Worm (Caenorhabditis elegans): ENCODE measurements around the gene abt-1.
A peak's percentile ranks its signal among the peaks of the same experiment; 100 is the strongest.

abt-1 gene

ce11 chrIV:10214811-10215210 is at the start of gene abt-1:
abt-1 (minus strand) TSS chrIV:10214911.
- TF ChIP-seq sem-4 (tag; optimal IDR thresholded peaks at IDR 0.05) = no peak
- no peak for TF ChIP-seq ama-1 (optimal IDR thresholded peaks at IDR 0.05)
- no peak for TF ChIP-seq alr-1 (tag; optimal IDR thresholded peaks at IDR 0.05)
- no peak for TF ChIP-seq nhr-6 (tag; optimal IDR thresholded peaks at IDR 0.05)
- TF ChIP-seq lsy-2 (tag; optimal IDR thresholded peaks at IDR 0.05) = no peak
- TF ChIP-seq unc-39 (tag; optimal IDR thresholded peaks at IDR 0.05) = no peak

DNA sequence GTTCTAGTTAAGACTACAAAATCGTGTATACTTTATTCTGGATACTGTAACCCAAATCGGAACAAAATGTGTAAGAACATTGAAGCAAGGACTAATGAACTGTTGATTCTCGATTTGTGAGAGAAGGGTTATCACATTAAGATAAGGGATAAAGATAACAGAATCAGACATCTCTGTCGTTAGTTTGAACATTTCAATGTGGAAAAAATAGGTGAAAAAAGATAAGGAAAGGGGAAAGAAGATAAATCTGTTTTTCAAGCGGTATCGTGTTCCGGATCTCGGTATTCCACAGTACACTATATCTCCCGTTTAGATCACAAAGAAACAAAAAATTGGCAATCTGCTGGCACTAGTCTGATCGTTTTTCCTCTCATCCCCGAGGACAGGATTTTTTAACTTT is 46.4 kb upstream of the abt-1 start:
- TF ChIP-seq mbf-1 (tag; optimal IDR thresholded peaks at IDR 0.05) = no peak
- TF ChIP-seq nhr-21 (tag; optimal IDR thresholded peaks at IDR 0.05) = peak; percentile 63
- TF ChIP-seq ceh-82 (tag; optimal IDR thresholded peaks at IDR 0.05) = no peak
- TF ChIP-seq blmp-1 (tag; optimal IDR thresholded peaks at IDR 0.05; ENCODE audit: insufficient read depth) = peak; percentile 19
- TF ChIP-seq mdl-1 (tag; optimal IDR thresholded peaks at IDR 0.05) = no peak
- no peak for TF ChIP-seq crh-2 (tag; optimal IDR thresholded peaks at IDR 0.05)
- TF ChIP-seq fos-1 (tag; optimal IDR thresholded peaks at IDR 0.05) = peak; percentile 7
- peak; percentile 86 for TF ChIP-seq elt-1 (tag; optimal IDR thresholded peaks at IDR 0.05)
- TF ChIP-seq Y55F3AM.14 (GFP tag; optimal IDR thresholded peaks at IDR 0.05) = no peak
- peak in 1 of 2 experiments; percentile 25 for TF ChIP-seq lsy-2 (tag; optimal IDR thresholded peaks at IDR 0.05)
- TF ChIP-seq ceh-16 (tag; optimal IDR thresholded peaks at IDR 0.05) = peak; percentile 5
- peak; percentile 49 for TF ChIP-seq sma-9 (GFP tag; optimal IDR thresholded peaks at IDR 0.05)
- no peak for TF ChIP-seq sma-9 (tag; optimal IDR thresholded peaks at IDR 0.05)
- TF ChIP-seq nhr-25 (tag; optimal IDR thresholded peaks at IDR 0.05) = no peak
- peak; percentile 46 for TF ChIP-seq egl-27 (tag; optimal IDR thresholded peaks at IDR 0.05)

ce11 chrIV:10259557-10259956 is 44.8 kb upstream of the abt-1 start, which contains the start of gene F01G10.9:
F01G10.9 (minus strand) TSS chrIV:10259657.
- TF ChIP-seq skn-1 (tag; optimal IDR thresholded peaks at IDR 0.05) (no peak), mab-5 (tag; optimal IDR thresholded peaks at IDR 0.05) (no peak), snpc-4 (tag; optimal IDR thresholded peaks at IDR 0.05) (no peak), unc-39 (tag; optimal IDR thresholded peaks at IDR 0.05) (no peak), elt-1 (tag; optimal IDR thresholded peaks at IDR 0.05) (no peak), mbf-1 (tag; optimal IDR thresholded peaks at IDR 0.05) (no peak), nhr-77 (tag; optimal IDR thresholded peaks at IDR 0.05) (no peak), sem-4 (tag; optimal IDR thresholded peaks at IDR 0.05) (no peak), fos-1 (tag; optimal IDR thresholded peaks at IDR 0.05) (no peak), crh-2 (tag; optimal IDR thresholded peaks at IDR 0.05) (no peak), nhr-12 (tag; optimal IDR thresholded peaks at IDR 0.05) (no peak), nhr-11 (tag; optimal IDR thresholded peaks at IDR 0.05) (no peak), nhr-23 (tag; optimal IDR thresholded peaks at IDR 0.05) (no peak), nhr-237 (tag; optimal IDR thresholded peaks at IDR 0.05) (no peak), aly-2 (tag; optimal IDR thresholded peaks at IDR 0.05) (no peak), elt-3 (tag; optimal IDR thresholded peaks at IDR 0.05) (no peak), C34F6.9 (tag; optimal IDR thresholded peaks at IDR 0.05) (no peak), R02D3.7 (tag; optimal IDR thresholded peaks at IDR 0.05) (no peak), mdl-1 (tag; optimal IDR thresholded peaks at IDR 0.05) (no peak)

DNA sequence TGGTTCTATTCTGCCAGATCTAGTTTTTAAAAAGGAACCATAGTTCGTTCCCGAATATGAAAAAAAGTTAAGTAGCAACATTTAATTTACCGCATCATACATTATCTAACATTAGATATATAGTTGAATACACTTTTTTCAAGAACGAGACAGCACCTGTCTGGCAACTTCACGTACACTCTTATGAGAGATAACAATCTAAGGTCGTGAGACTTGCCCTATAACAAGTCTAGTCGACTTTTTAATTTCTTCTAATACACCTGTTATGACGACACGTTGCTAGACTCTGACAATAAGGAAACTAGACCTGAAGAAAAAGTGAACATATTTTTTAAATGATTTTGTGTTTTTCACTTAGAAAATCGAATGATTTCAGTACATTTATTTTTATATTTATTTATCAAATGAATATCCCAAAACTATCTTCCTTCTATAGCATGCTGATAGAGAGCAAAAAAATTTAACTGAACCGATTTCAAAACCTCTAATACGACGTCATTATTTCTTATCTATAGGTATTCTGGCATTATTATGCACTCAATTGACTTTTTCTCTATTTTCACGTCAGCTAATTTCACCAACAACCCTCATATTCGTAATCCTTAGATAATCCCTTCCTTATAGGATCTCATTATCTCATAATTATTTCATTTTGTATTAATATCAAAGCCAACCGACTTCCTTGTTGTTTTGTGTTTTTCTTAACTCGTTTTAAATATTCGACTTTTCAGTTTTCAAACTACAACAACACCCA is 38.4 kb upstream of the abt-1 start:
- TF ChIP-seq nhr-237 (tag; optimal IDR thresholded peaks at IDR 0.05) = no peak
- TF ChIP-seq ceh-82 (tag; optimal IDR thresholded peaks at IDR 0.05) = no peak
- TF ChIP-seq sma-3 (GFP tag; optimal IDR thresholded peaks at IDR 0.05) = no peak
- TF ChIP-seq aly-2 (tag; optimal IDR thresholded peaks at IDR 0.05) = no peak
- peak; percentile 3 for TF ChIP-seq sma-9 (GFP tag; optimal IDR thresholded peaks at IDR 0.05)
- TF ChIP-seq sma-9 (tag; optimal IDR thresholded peaks at IDR 0.05) = no peak
- no peak for TF ChIP-seq nhr-11 (tag; optimal IDR thresholded peaks at IDR 0.05)
- TF ChIP-seq fos-1 (tag; optimal IDR thresholded peaks at IDR 0.05) = peak; percentile 13
- TF ChIP-seq lin-39 (tag; optimal IDR thresholded peaks at IDR 0.05) = no peak
- peak; percentile 50 for TF ChIP-seq crh-2 (tag; optimal IDR thresholded peaks at IDR 0.05)
- TF ChIP-seq dmd-4 (tag; optimal IDR thresholded peaks at IDR 0.05) = no peak
- TF ChIP-seq unc-39 (tag; optimal IDR thresholded peaks at IDR 0.05) = no peak
- TF ChIP-seq ZK546.5 (tag; optimal IDR thresholded peaks at IDR 0.05) = no peak
- TF ChIP-seq sem-4 (tag; optimal IDR thresholded peaks at IDR 0.05) = no peak
- peak in 1 of 2 experiments; percentile 8 for TF ChIP-seq lsy-2 (tag; optimal IDR thresholded peaks at IDR 0.05)
- no peak for TF ChIP-seq elt-3 (tag; optimal IDR thresholded peaks at IDR 0.05)
